Worm (Caenorhabditis elegans): ENCODE data around the gene spp-10.

Gene spp-10

ce11 chrIV:8487183-8487582 lies 10.2 kb downstream of the spp-10 start, which contains the start of gene srlf-3:
Gene srlf-3 (plus strand): TSS chrIV:8487483.
- no peak for TF ChIP-seq lin-39 (tag; optimal IDR thresholded peaks at IDR 0.05)
- no peak for TF ChIP-seq pqm-1 (tag; optimal IDR thresholded peaks at IDR 0.05)
- no peak for TF ChIP-seq elt-2 (tag; optimal IDR thresholded peaks at IDR 0.05)
- TF ChIP-seq ztf-11 (tag; optimal IDR thresholded peaks at IDR 0.05), result no peak
- TF ChIP-seq lin-15B (tag; optimal IDR thresholded peaks at IDR 0.05), result no peak
- TF ChIP-seq pha-4 (tag; optimal IDR thresholded peaks at IDR 0.05), result no peak

- no peak for TF ChIP-seq fkh-10 (GFP tag; optimal IDR thresholded peaks at IDR 0.05)
These were observed 11.1 kb downstream of the spp-10 start for ce11 chrIV:8488043-8488442.

ce11 chrIV:8489915-8490314 lies 12.9 kb downstream of the spp-10 start, which contains the start of gene srlf-2:
Gene srlf-2 (plus strand): TSS chrIV:8490215.
- TF ChIP-seq nhr-77 (tag; optimal IDR thresholded peaks at IDR 0.05) (no peak), ceh-28 (tag; optimal IDR thresholded peaks at IDR 0.05) (no peak), sea-2 (GFP tag; optimal IDR thresholded peaks at IDR 0.05) (no peak), lsy-12 (tag; optimal IDR thresholded peaks at IDR 0.05) (no peak), ztf-4 (tag; optimal IDR thresholded peaks at IDR 0.05) (no peak), daf-12 (tag; optimal IDR thresholded peaks at IDR 0.05) (no peak), fkh-10 (GFP tag; optimal IDR thresholded peaks at IDR 0.05) (no peak), mdl-1 (tag; optimal IDR thresholded peaks at IDR 0.05) (no peak), elt-1 (tag; optimal IDR thresholded peaks at IDR 0.05) (no peak), mml-1 (tag; optimal IDR thresholded peaks at IDR 0.05) (no peak)

- TF ChIP-seq nhr-11 (tag; optimal IDR thresholded peaks at IDR 0.05), result no peak
- TF ChIP-seq ceh-16 (tag; optimal IDR thresholded peaks at IDR 0.05), result no peak
- no peak for TF ChIP-seq R02D3.7 (tag; optimal IDR thresholded peaks at IDR 0.05)
- TF ChIP-seq nhr-23 (tag; optimal IDR thresholded peaks at IDR 0.05), result no peak
- no peak for TF ChIP-seq nhr-76 (tag; optimal IDR thresholded peaks at IDR 0.05)
- no peak for TF ChIP-seq fos-1 (tag; optimal IDR thresholded peaks at IDR 0.05)
- TF ChIP-seq egl-27 (tag; optimal IDR thresholded peaks at IDR 0.05), result no peak
- TF ChIP-seq skn-1 (tag; optimal IDR thresholded peaks at IDR 0.05), result no peak
- TF ChIP-seq pha-4 (tag; optimal IDR thresholded peaks at IDR 0.05), result no peak
- TF ChIP-seq nhr-77 (tag; optimal IDR thresholded peaks at IDR 0.05), result no peak
- no peak for TF ChIP-seq nhr-28 (tag; optimal IDR thresholded peaks at IDR 0.05)
- TF ChIP-seq daf-12 (tag; optimal IDR thresholded peaks at IDR 0.05), result no peak
- TF ChIP-seq unc-39 (tag; optimal IDR thresholded peaks at IDR 0.05), result no peak
- no peak for TF ChIP-seq fkh-2 (tag; optimal IDR thresholded peaks at IDR 0.05)
- no peak for TF ChIP-seq zag-1 (tag; optimal IDR thresholded peaks at IDR 0.05)
- no peak for TF ChIP-seq sea-2 (GFP tag; optimal IDR thresholded peaks at IDR 0.05)
- TF ChIP-seq nhr-237 (tag; optimal IDR thresholded peaks at IDR 0.05), result no peak
- TF ChIP-seq nfya-1 (tag; optimal IDR thresholded peaks at IDR 0.05; ENCODE audit: insufficient read depth), result no peak
- no peak for TF ChIP-seq pqm-1 (tag; optimal IDR thresholded peaks at IDR 0.05)
These were observed 15.3 kb downstream of the spp-10 start, which contains the start of gene sru-7 for ce11 chrIV:8492242-8492641. Gene sru-7 (plus strand): TSS chrIV:8492542.

- TF ChIP-seq ztf-4 (tag; optimal IDR thresholded peaks at IDR 0.05) (no peak), aly-2 (tag; optimal IDR thresholded peaks at IDR 0.05) (no peak), egl-27 (tag; optimal IDR thresholded peaks at IDR 0.05) (no peak), nhr-67 (tag; optimal IDR thresholded peaks at IDR 0.05) (no peak), ceh-9 (tag; optimal IDR thresholded peaks at IDR 0.05) (no peak), nhr-25 (tag; optimal IDR thresholded peaks at IDR 0.05) (no peak), eor-1 (tag; optimal IDR thresholded peaks at IDR 0.05) (no peak)
These were observed 19.3 kb downstream of the spp-10 start, which contains the start of gene C28C12.12 for ce11 chrIV:8496263-8496662. Gene C28C12.12 (minus strand): TSS chrIV:8496363.
